Worm (Caenorhabditis elegans) whole organism, early embryonic: ENCODE results near the gene F58A3.4.

Experiments used
- ama-1 ChIP-seq: fragments of 150-350 bp; optimal IDR thresholded peaks from 2 replicates; lab custom pipeline; 2014
- ets-7 ChIP-seq: sonication (generic microtip); optimal IDR thresholded peaks from 2 replicates; lab custom pipeline; 2016; ENCODE audit warnings: missing genotype, missing genetic modification characterization, missing compliant biosample characterization
- flt-1 ChIP-seq: fragments of 200-800 bp; sonication (Bioruptor generic); IDR thresholded peaks from 2 replicates; pipeline ENCODE4 v1.3.6; 2022; ENCODE audit warnings: missing genetic modification characterization, missing compliant biosample characterization
- hnd-1 ChIP-seq: sonication (generic microtip); optimal IDR thresholded peaks from 2 replicates; lab custom pipeline; 2016; ENCODE audit warnings: missing genetic modification characterization, missing compliant biosample characterization

- no peak for TF ChIP-seq hnd-1 (tag; lab: Kevin White, UChicago)
- no peak for TF ChIP-seq ama-1 (lab: Kevin White, UChicago)
- TF ChIP-seq ets-7 (tag; lab: Kevin White, UChicago): no peak
- TF ChIP-seq flt-1 (GFP tag; lab: Robert Waterston, UW): no peak
These were observed 8.7 kb downstream of the F58A3.4 start, which contains the start of gene col-177 for ce11 chrX:11001750-11002149.
